Worm (Caenorhabditis elegans) whole organism, early embryonic: Measurements from ENCODE around the gene nhr-247.

Experiments
- F13C5.2 ChIP-seq: sonication (generic microtip); optimal IDR thresholded peaks from 2 replicates; lab custom pipeline; 2017; ENCODE audit warnings: mild to moderate bottlenecking, missing genetic modification characterization, inconsistent platforms, missing compliant biosample characterization
- aly-1 ChIP-seq: sonication (generic microtip); optimal IDR thresholded peaks from 2 replicates; lab custom pipeline; 2016; ENCODE audit warnings: missing genetic modification characterization, missing compliant biosample characterization
- ama-1 ChIP-seq: fragments of 150-350 bp; optimal IDR thresholded peaks from 2 replicates; lab custom pipeline; 2014
- ceh-36 ChIP-seq: sonication (generic microtip); optimal IDR thresholded peaks from 2 replicates; lab custom pipeline; 2016; ENCODE audit warnings: missing genetic modification characterization, inconsistent platforms, missing compliant biosample characterization
- flt-1 ChIP-seq: fragments of 200-800 bp; sonication (Bioruptor generic); IDR thresholded peaks from 2 replicates; pipeline ENCODE4 v1.3.6; 2022; ENCODE audit warnings: missing genetic modification characterization, missing compliant biosample characterization
- hmbx-1 ChIP-seq: sonication (generic microtip); optimal IDR thresholded peaks from 2 replicates; lab custom pipeline; 2016; ENCODE audit warnings: mild to moderate bottlenecking, missing genetic modification characterization, missing compliant biosample characterization
- hmg-4 ChIP-seq: fragments of 200-800 bp; sonication (Bioruptor generic); optimal IDR thresholded peaks from 2 replicates; lab custom pipeline; 2018; ENCODE audit warnings: mild to moderate bottlenecking, missing genetic modification characterization, missing compliant biosample characterization
- hnd-1 ChIP-seq: sonication (generic microtip); optimal IDR thresholded peaks from 2 replicates; lab custom pipeline; 2016; ENCODE audit warnings: missing genetic modification characterization, missing compliant biosample characterization
- scrt-1 ChIP-seq: fragments of 200-800 bp; sonication (Bioruptor generic); IDR thresholded peaks from 2 replicates; pipeline ENCODE4 v1.3.6; 2022; ENCODE audit warnings: missing genetic modification characterization, missing compliant biosample characterization
- sea-1 ChIP-seq: fragments of 200-800 bp; sonication (Bioruptor generic); conservative IDR thresholded peaks from 2 replicates; pipeline ENCODE4 v1.3.6; 2022; ENCODE audit warnings: missing genetic modification characterization, missing compliant biosample characterization
- tbx-11 ChIP-seq: fragments of 200-800 bp; sonication (Bioruptor generic); IDR thresholded peaks from 2 replicates; pipeline ENCODE4 v1.3.6; 2022; ENCODE audit warnings: missing genetic modification characterization, missing compliant biosample characterization
- tra-4 ChIP-seq: sonication (generic microtip); optimal IDR thresholded peaks from 2 replicates; lab custom pipeline; 2017; ENCODE audit warnings: missing genetic modification characterization, missing compliant biosample characterization

DNA sequence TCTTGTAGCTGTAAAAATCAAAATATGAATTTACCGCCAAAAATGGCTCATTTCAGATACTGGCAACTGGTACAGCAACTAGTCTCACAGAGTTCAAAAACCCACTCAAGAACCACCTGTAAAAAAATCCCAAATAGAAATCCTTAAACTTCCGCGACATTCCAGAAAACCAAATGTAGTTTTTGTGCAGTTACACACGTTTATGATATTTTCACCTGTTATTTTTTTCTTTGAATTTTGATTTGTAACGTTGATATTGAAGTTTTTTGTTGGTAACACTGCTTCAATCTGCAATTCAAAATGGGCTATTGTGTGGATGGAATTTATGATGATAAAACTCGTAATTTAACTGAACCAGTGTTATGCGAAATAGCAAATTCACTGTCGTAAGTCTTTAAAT lies 10.1 kb downstream of the nhr-247 start, which contains the start of gene srw-113:
- TF ChIP-seq aly-1 (tag; lab: Kevin White, UChicago) (no peak), hmg-4 (GFP tag; lab: Kevin White, UChicago) (no peak), ama-1 (lab: Kevin White, UChicago) (no peak), hmbx-1 (tag; lab: Kevin White, UChicago) (no peak), hnd-1 (tag; lab: Kevin White, UChicago) (no peak), sea-1 (no peak), flt-1 (GFP tag; lab: Robert Waterston, UW) (no peak), ceh-36 (tag; lab: Kevin White, UChicago) (no peak), tra-4 (tag; lab: Kevin White, UChicago) (no peak), tbx-11 (GFP tag; lab: Robert Waterston, UW) (no peak), scrt-1 (GFP tag; lab: Robert Waterston, UW) (no peak), F13C5.2 (tag; lab: Kevin White, UChicago) (no peak)
